Worm (Caenorhabditis elegans): Measurements from ENCODE around the gene sdz-11.

DNA sequence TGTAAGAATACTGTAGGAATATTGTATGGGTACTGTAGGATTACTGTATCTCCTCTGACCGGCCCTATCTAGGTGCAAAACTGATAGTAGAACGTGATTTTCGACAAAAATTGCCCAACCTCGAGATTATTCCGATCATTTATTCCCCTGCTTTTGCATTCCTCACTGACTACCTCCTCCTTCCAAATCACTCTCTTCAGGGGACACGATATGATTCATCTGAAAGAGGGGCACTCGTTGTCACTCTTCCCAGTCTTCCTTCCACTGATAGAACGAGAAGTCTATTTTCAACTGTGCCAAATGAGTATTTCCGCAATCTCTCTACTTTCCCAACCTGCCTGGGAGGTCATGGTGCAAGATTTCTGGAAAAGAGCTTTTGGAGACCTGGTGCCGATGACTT is 12.4 kb downstream of the sdz-11 start, which contains the start of gene F12E12.2:
- no peak for TF ChIP-seq snpc-4 (tag; optimal IDR thresholded peaks at IDR 0.05)
- TF ChIP-seq unc-55 (GFP tag; optimal IDR thresholded peaks at IDR 0.05): no peak

Measured in whole organism, L2 larva.